Worm (Caenorhabditis elegans) whole organism, L2 larva: ENCODE measurements around the gene Y67H2A.10.

ENCODE experiments used
- ZK546.5 ChIP-seq: sonication (generic microtip); optimal IDR thresholded peaks from 2 replicates; lab custom pipeline; 2017; ENCODE audit warnings: missing biosample characterization, missing genetic modification characterization
- ama-1 ChIP-seq: fragments of 150-350 bp; optimal IDR thresholded peaks from 2 replicates; lab custom pipeline; 2018; ENCODE audit warnings: inconsistent platforms
- ceh-82 ChIP-seq: fragments of 150-350 bp; optimal IDR thresholded peaks from 2 replicates; lab custom pipeline; 2014; ENCODE audit warnings: missing biosample characterization, missing genetic modification characterization
- nhr-11 ChIP-seq: fragments of 150-350 bp; optimal IDR thresholded peaks from 2 replicates; lab custom pipeline; 2014; ENCODE audit warnings: missing biosample characterization, missing genetic modification characterization
- zag-1 ChIP-seq: fragments of 150-350 bp; optimal IDR thresholded peaks from 2 replicates; lab custom pipeline; 2014; ENCODE audit warnings: missing biosample characterization, missing genetic modification characterization

DNA sequence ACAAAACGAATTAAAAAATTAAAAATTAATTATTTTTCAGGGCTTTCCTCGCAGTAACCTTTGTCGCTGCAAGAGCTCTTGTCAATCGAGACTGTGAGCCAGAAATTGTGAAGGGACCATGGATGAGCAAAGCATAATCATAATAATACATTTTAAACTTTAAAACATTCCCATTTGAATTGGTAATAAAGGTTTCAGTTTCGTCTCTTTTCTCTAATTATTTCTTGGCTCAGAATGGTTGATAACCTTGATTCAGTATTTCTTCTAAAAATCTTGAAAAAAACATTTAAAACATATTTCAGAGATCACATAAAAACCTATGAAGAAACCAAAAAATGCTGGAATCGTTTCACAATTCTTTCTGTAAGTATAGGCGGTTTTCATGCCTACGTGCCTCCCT, 30.4 kb downstream of the Y67H2A.10 start, which contains the start of gene JC8.16:
- TF ChIP-seq ama-1 (no peak), ceh-82 (no peak), zag-1 (tag; lab: Kevin White, UChicago) (no peak), nhr-11 (tag; lab: Kevin White, UChicago) (no peak), ZK546.5 (no peak)
